Fruit fly (Drosophila melanogaster): ENCODE data around the gene CG14456.

DNA sequence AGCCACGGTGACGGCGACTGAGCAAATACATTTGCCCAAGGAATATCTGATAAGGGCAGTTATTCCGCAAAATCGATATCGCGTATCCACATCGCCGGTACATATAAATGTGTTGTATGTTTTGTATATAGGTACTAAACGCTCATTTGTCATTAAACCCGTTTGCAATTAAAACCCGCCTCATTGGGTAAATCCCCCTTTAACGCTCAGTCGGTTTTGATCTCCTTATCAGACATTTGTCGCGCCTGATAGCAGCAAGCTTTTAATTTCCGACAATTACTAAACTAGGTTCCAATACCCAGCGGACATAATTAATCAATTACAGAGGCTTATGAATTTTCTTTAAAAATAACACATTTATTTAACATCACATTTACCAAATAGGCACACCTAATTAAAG lies 44.4 kb downstream of the CG14456 start:
- TF ChIP-seq Crg-1 (GFP tag; optimal IDR thresholded peaks at IDR 0.05) (no peak), CG14711 (tag; optimal IDR thresholded peaks at IDR 0.05) (no peak), pad (GFP tag; optimal IDR thresholded peaks at IDR 0.05) (no peak), toe (GFP tag; optimal IDR thresholded peaks at IDR 0.05) (no peak), CG12768 (GFP tag; optimal IDR thresholded peaks at IDR 0.05) (no peak), cic (GFP tag; optimal IDR thresholded peaks at IDR 0.05) (no peak), Hr96 (GFP tag; optimal IDR thresholded peaks at IDR 0.05) (no peak), CG1620 (GFP tag; optimal IDR thresholded peaks at IDR 0.05) (no peak)
